Fruit fly (Drosophila melanogaster) whole organism, embryonic: Measurements from ENCODE around the gene PIG-U.

Experiments
- BEAF-32 ChIP-seq: fragments of 200-800 bp; sonication (Bioruptor generic); optimal IDR thresholded peaks from 3 replicates; lab custom pipeline; 2017; ENCODE audit warnings: missing biosample characterization, missing genetic modification characterization, mild to moderate bottlenecking, moderate library complexity, missing genetic modification reagents
- CG10462 ChIP-seq: fragments of 200-800 bp; sonication (Bioruptor generic); optimal IDR thresholded peaks from 2 replicates; lab custom pipeline; 2016; ENCODE audit warnings: missing biosample characterization, missing genetic modification characterization
- CG10565 ChIP-seq: fragments of 200-800 bp; sonication (Bioruptor generic); optimal IDR thresholded peaks from 3 replicates; lab custom pipeline; 2016; ENCODE audit warnings: missing biosample characterization, mild to moderate bottlenecking, missing genetic modification characterization
- CG10654 ChIP-seq: fragments of 200-800 bp; sonication (Bioruptor generic); optimal IDR thresholded peaks from 2 replicates; lab custom pipeline; 2016; ENCODE audit warnings: missing biosample characterization, missing genetic modification characterization
- CG11695 ChIP-seq: fragments of 200-800 bp; sonication (Bioruptor generic); IDR thresholded peaks from 3 replicates; pipeline ENCODE4 v1.3.6; 2022; ENCODE audit warnings: missing biosample characterization, missing genetic modification characterization
- CG12155 ChIP-seq: fragments of 200-800 bp; sonication (Bioruptor generic); optimal IDR thresholded peaks from 3 replicates; lab custom pipeline; 2016; ENCODE audit warnings: missing biosample characterization, missing genetic modification characterization
- CG12659 ChIP-seq: fragments of 200-800 bp; sonication (Bioruptor generic); optimal IDR thresholded peaks from 3 replicates; lab custom pipeline; 2017; ENCODE audit warnings: mild to moderate bottlenecking, missing biosample characterization, missing genetic modification reagents, missing genetic modification characterization
- CG13287 ChIP-seq: fragments of 200-800 bp; sonication (Bioruptor generic); IDR thresholded peaks from 2 replicates; pipeline ENCODE4 v1.3.6; 2022; ENCODE audit warnings: missing biosample characterization, missing genetic modification characterization; ENCODE audit not compliant: partially characterized antibody
- CG13424 ChIP-seq: fragments of 200-800 bp; sonication (Bioruptor generic); optimal IDR thresholded peaks from 2 replicates; lab custom pipeline; 2019; ENCODE audit warnings: missing biosample characterization, mild to moderate bottlenecking, missing genetic modification characterization, moderate library complexity
- CG13894 ChIP-seq: fragments of 200-800 bp; sonication (Bioruptor generic); optimal IDR thresholded peaks from 3 replicates; lab custom pipeline; 2018; ENCODE audit warnings: missing biosample characterization, mild to moderate bottlenecking, missing genetic modification characterization, moderate library complexity
- CG17612 ChIP-seq: fragments of 200-800 bp; sonication (Bioruptor generic); IDR thresholded peaks from 2 replicates; pipeline ENCODE4 v1.3.6; 2022; ENCODE audit warnings: missing biosample characterization, missing genetic modification characterization
- CG2199 ChIP-seq: fragments of 200-800 bp; sonication (Bioruptor generic); IDR thresholded peaks from 3 replicates; pipeline ENCODE4 v1.3.6; 2022; ENCODE audit warnings: missing biosample characterization, missing genetic modification characterization
- CG33213 ChIP-seq: fragments of 200-800 bp; sonication (Bioruptor generic); optimal IDR thresholded peaks from 3 replicates; lab custom pipeline; 2016; ENCODE audit warnings: missing biosample characterization, missing genetic modification characterization
- CG3407 ChIP-seq: fragments of 200-800 bp; sonication (Bioruptor generic); optimal IDR thresholded peaks from 2 replicates; lab custom pipeline; 2018; ENCODE audit warnings: missing biosample characterization, mild to moderate bottlenecking, missing genetic modification characterization
- CG4282 ChIP-seq: fragments of 200-800 bp; sonication (Bioruptor generic); optimal IDR thresholded peaks from 2 replicates; lab custom pipeline; 2016; ENCODE audit warnings: missing biosample characterization, missing genetic modification characterization
- CG6175 ChIP-seq: fragments of 200-800 bp; sonication (Bioruptor generic); IDR thresholded peaks from 3 replicates; pipeline ENCODE4 v1.3.6; 2022; ENCODE audit warnings: missing biosample characterization, missing genetic modification characterization
- CG6683 ChIP-seq: fragments of 200-800 bp; sonication (Bioruptor generic); optimal IDR thresholded peaks from 2 replicates; lab custom pipeline; 2017; ENCODE audit warnings: missing biosample characterization, mild to moderate bottlenecking, missing genetic modification characterization, missing genetic modification reagents
- CG7357 ChIP-seq: fragments of 200-800 bp; sonication (Bioruptor generic); IDR thresholded peaks from 3 replicates; pipeline ENCODE4 v1.3.6; 2022; ENCODE audit warnings: missing biosample characterization, missing genetic modification characterization
- CG7372 ChIP-seq: fragments of 200-800 bp; sonication (Bioruptor generic); IDR thresholded peaks from 2 replicates; pipeline ENCODE4 v1.3.6; 2022; ENCODE audit warnings: missing biosample characterization, missing genetic modification characterization
- CG7839 ChIP-seq: fragments of 200-800 bp; sonication (Bioruptor generic); optimal IDR thresholded peaks from 3 replicates; lab custom pipeline; 2018; ENCODE audit warnings: missing biosample characterization, mild to moderate bottlenecking, missing genetic modification characterization, moderate library complexity
- Dip2 ChIP-seq: fragments of 200-800 bp; sonication (Bioruptor generic); IDR thresholded peaks from 2 replicates; pipeline ENCODE4 v1.3.6; 2022; ENCODE audit warnings: missing biosample characterization, missing genetic modification characterization
- E2f1 ChIP-seq: fragments of 200-800 bp; sonication (Bioruptor generic); IDR thresholded peaks from 2 replicates; pipeline ENCODE4 v1.3.6; 2022; ENCODE audit warnings: missing biosample characterization, missing genetic modification characterization
- HmgD ChIP-seq: fragments of 200-800 bp; sonication (Bioruptor generic); optimal IDR thresholded peaks from 3 replicates; lab custom pipeline; 2016; ENCODE audit warnings: missing biosample characterization, missing genetic modification characterization
- Kr ChIP-seq: fragments of 200-800 bp; sonication (Bioruptor generic); optimal IDR thresholded peaks from 2 replicates; lab custom pipeline; 2017; ENCODE audit warnings: missing biosample characterization, mild to moderate bottlenecking, missing genetic modification characterization
- Nf-YB ChIP-seq: fragments of 200-800 bp; sonication (Bioruptor generic); optimal IDR thresholded peaks from 3 replicates; lab custom pipeline; 2019; ENCODE audit warnings: missing biosample characterization, mild to moderate bottlenecking, missing genetic modification characterization, moderate library complexity
- Pdp1 ChIP-seq, 2 experiments: fragments of 200-800 bp; sonication (Bioruptor generic); optimal IDR thresholded peaks; 3 replicates each; lab custom pipeline; 2016; ENCODE audit warnings: missing biosample characterization in 2 of 2, missing genetic modification characterization in 2 of 2, mild to moderate bottlenecking in 1 of 2, moderate library complexity in 1 of 2
- Ravus ChIP-seq: fragments of 200-800 bp; sonication (Bioruptor generic); IDR thresholded peaks from 2 replicates; pipeline ENCODE4 v1.3.6; 2022; ENCODE audit warnings: missing biosample characterization, missing genetic modification characterization
- Sox100B ChIP-seq: fragments of 200-800 bp; sonication (Bioruptor generic); optimal IDR thresholded peaks from 3 replicates; lab custom pipeline; 2018; ENCODE audit warnings: missing biosample characterization, mild to moderate bottlenecking, missing genetic modification characterization
- TFAM ChIP-seq: fragments of 200-800 bp; sonication (Bioruptor generic); optimal IDR thresholded peaks from 2 replicates; lab custom pipeline; 2017; ENCODE audit warnings: missing biosample characterization, missing genetic modification characterization, inconsistent platforms
- Tbp ChIP-seq: fragments of >200 bp; optimal IDR thresholded peaks from 2 replicates; lab custom pipeline; 2018; ENCODE audit warnings: missing biosample characterization, missing genetic modification characterization
- abd-A ChIP-seq: fragments of 200-800 bp; sonication (Bioruptor generic); optimal IDR thresholded peaks from 3 replicates; lab custom pipeline; 2019; ENCODE audit warnings: missing biosample characterization, mild to moderate bottlenecking, missing genetic modification characterization, moderate library complexity
- ap ChIP-seq: fragments of 200-800 bp; sonication (Bioruptor generic); IDR thresholded peaks from 2 replicates; pipeline ENCODE4 v1.3.6; 2022; ENCODE audit warnings: missing biosample characterization, missing genetic modification characterization
- dysf ChIP-seq: fragments of 200-800 bp; sonication (Bioruptor generic); IDR thresholded peaks from 3 replicates; pipeline ENCODE4 v1.3.6; 2022; ENCODE audit warnings: missing biosample characterization, missing genetic modification characterization
- ind ChIP-seq: fragments of 200-800 bp; sonication (Bioruptor generic); optimal IDR thresholded peaks from 3 replicates; lab custom pipeline; 2016; ENCODE audit warnings: missing biosample characterization, missing genetic modification characterization
- kni ChIP-seq: fragments of 200-800 bp; sonication (Bioruptor generic); optimal IDR thresholded peaks from 3 replicates; lab custom pipeline; 2017; ENCODE audit warnings: mild to moderate bottlenecking, missing biosample characterization, missing genetic modification reagents, missing genetic modification characterization
- lab ChIP-seq: fragments of 200-800 bp; sonication (Bioruptor generic); optimal IDR thresholded peaks from 3 replicates; lab custom pipeline; 2017; ENCODE audit warnings: missing biosample characterization, missing genetic modification characterization, mild to moderate bottlenecking, moderate library complexity, missing genetic modification reagents
- lbe ChIP-seq: fragments of 200-800 bp; sonication (Bioruptor generic); optimal IDR thresholded peaks from 2 replicates; lab custom pipeline; 2016; ENCODE audit warnings: missing biosample characterization, mild to moderate bottlenecking, missing genetic modification characterization
- mirr ChIP-seq: fragments of 200-800 bp; sonication (Bioruptor generic); optimal IDR thresholded peaks from 3 replicates; lab custom pipeline; 2018; ENCODE audit warnings: missing biosample characterization, mild to moderate bottlenecking, missing genetic modification characterization
- nmo ChIP-seq: fragments of 200-800 bp; sonication (Bioruptor generic); optimal IDR thresholded peaks from 2 replicates; lab custom pipeline; 2018; ENCODE audit warnings: missing biosample characterization, mild to moderate bottlenecking, missing genetic modification characterization, moderate library complexity
- p53 ChIP-seq: fragments of 200-800 bp; sonication (Bioruptor generic); optimal IDR thresholded peaks from 2 replicates; lab custom pipeline; 2016; ENCODE audit warnings: missing biosample characterization, missing genetic modification characterization
- psq ChIP-seq: fragments of 200-800 bp; sonication (Bioruptor generic); optimal IDR thresholded peaks from 2 replicates; lab custom pipeline; 2017; ENCODE audit warnings: missing biosample characterization, missing genetic modification characterization
- pum ChIP-seq: fragments of 200-800 bp; sonication (Bioruptor generic); optimal IDR thresholded peaks from 2 replicates; lab custom pipeline; 2016; ENCODE audit warnings: missing biosample characterization, missing genetic modification characterization
- ranshi ChIP-seq: fragments of 200-800 bp; sonication (Bioruptor generic); IDR thresholded peaks from 2 replicates; pipeline ENCODE4 v1.3.6; 2022; ENCODE audit warnings: missing biosample characterization, missing genetic modification characterization
- repo ChIP-seq: fragments of 200-800 bp; sonication (Bioruptor generic); optimal IDR thresholded peaks from 2 replicates; lab custom pipeline; 2016; ENCODE audit warnings: missing biosample characterization, missing genetic modification characterization
- scrt ChIP-seq: fragments of 200-800 bp; sonication (Bioruptor generic); optimal IDR thresholded peaks from 2 replicates; lab custom pipeline; 2018; ENCODE audit warnings: missing biosample characterization, mild to moderate bottlenecking, missing genetic modification characterization, moderate library complexity
- slou ChIP-seq: fragments of 200-800 bp; sonication (Bioruptor generic); optimal IDR thresholded peaks from 3 replicates; lab custom pipeline; 2016; ENCODE audit warnings: missing biosample characterization, missing genetic modification characterization
- sr ChIP-seq: fragments of 200-800 bp; sonication (Bioruptor generic); IDR thresholded peaks from 3 replicates; pipeline ENCODE4 v1.3.6; 2022; ENCODE audit warnings: missing biosample characterization, missing genetic modification characterization
- tna ChIP-seq: fragments of 200-800 bp; sonication (Bioruptor generic); IDR thresholded peaks from 2 replicates; pipeline ENCODE4 v1.3.6; 2022; ENCODE audit warnings: missing biosample characterization, missing genetic modification characterization; ENCODE audit not compliant: partially characterized antibody
- tx ChIP-seq: fragments of 200-800 bp; sonication (Bioruptor generic); optimal IDR thresholded peaks from 2 replicates; lab custom pipeline; 2016; ENCODE audit warnings: missing biosample characterization, missing genetic modification characterization
- vvl ChIP-seq: fragments of 200-800 bp; sonication (Bioruptor generic); IDR thresholded peaks from 2 replicates; pipeline ENCODE4 v1.3.6; 2022; ENCODE audit warnings: missing biosample characterization, missing genetic modification characterization
- wek ChIP-seq: fragments of 200-800 bp; sonication (Bioruptor generic); optimal IDR thresholded peaks from 3 replicates; lab custom pipeline; 2018; ENCODE audit warnings: missing biosample characterization, mild to moderate bottlenecking, missing genetic modification characterization, moderate library complexity

The PIG-U gene

dm6 chr2L:8514748-8515147 is at the start of gene PIG-U, which contains the start of gene CG13097 (continued):
- peak; percentile 69; the same call in 2 of the 3 replicates for TF ChIP-seq CG11695 (GFP tag; lab: Robert Waterston, UW)
- TF ChIP-seq CG12659 (GFP tag; lab: Kevin White, UChicago): peak; percentile 79
- no peak for TF ChIP-seq Tbp (GFP tag; lab: Kevin White, UChicago)
- 0 out of 3 replicates have a peak, but pooled peaks have one; percentile 10 for TF ChIP-seq CG2199
- 0 out of 2 replicates have a peak, but pooled peaks have one; percentile 12 for TF ChIP-seq ap (GFP tag; lab: Robert Waterston, UW)
- peak; percentile 86 for TF ChIP-seq CG13424 (tag; lab: Kevin White, UChicago)
- peak; percentile 55 for TF ChIP-seq psq (GFP tag; lab: Kevin White, UChicago)
- TF ChIP-seq CG7357 (GFP tag; lab: Robert Waterston, UW): peak; percentile 52; the same call in 1 of the 3 replicates
- peak; percentile 79 for TF ChIP-seq CG10654 (GFP tag; lab: Kevin White, UChicago)
- TF ChIP-seq lab (GFP tag; lab: Kevin White, UChicago): no peak
- peak; percentile 81 for TF ChIP-seq tx (GFP tag; lab: Kevin White, UChicago)
- peak; percentile 6 for TF ChIP-seq p53 (GFP tag; lab: Kevin White, UChicago)
- TF ChIP-seq sr (GFP tag; lab: Robert Waterston, UW): no peak
- TF ChIP-seq lbe (GFP tag; lab: Kevin White, UChicago): peak; percentile 88
- TF ChIP-seq CG6175 (GFP tag; lab: Robert Waterston, UW): 0 out of 3 replicates have a peak, but pooled peaks have one; percentile 41
- no peak for TF ChIP-seq Kr
- TF ChIP-seq repo: peak; percentile 25
- peak; percentile 85 for TF ChIP-seq dysf (GFP tag; lab: Robert Waterston, UW)
- peak; percentile 23 for TF ChIP-seq mirr (GFP tag; lab: Kevin White, UChicago)
- peak; percentile 85 for TF ChIP-seq nmo (GFP tag; lab: Kevin White, UChicago)
- TF ChIP-seq Dip2 (GFP tag; lab: Robert Waterston, UW): no peak
- no peak for TF ChIP-seq CG17612 (GFP tag; lab: Robert Waterston, UW)
- TF ChIP-seq kni (GFP tag; lab: Kevin White, UChicago): no peak
- peak; percentile 78 for TF ChIP-seq CG33213
- peak; percentile 78 for TF ChIP-seq E2f1
- TF ChIP-seq CG10565 (GFP tag; lab: Kevin White, UChicago): peak; percentile 71
- peak; percentile 86 for TF ChIP-seq CG13894 (tag; lab: Kevin White, UChicago)
- TF ChIP-seq CG4282 (GFP tag; lab: Kevin White, UChicago): no peak
- peak; percentile 98 for TF ChIP-seq CG13287
- TF ChIP-seq Nf-YB (GFP tag; lab: Kevin White, UChicago): peak; percentile 44
- TF ChIP-seq Ravus: no peak
- TF ChIP-seq pum (GFP tag; lab: Kevin White, UChicago): peak; percentile 74
- peak; percentile 77 to 79 for TF ChIP-seq Pdp1 (GFP tag; optimal IDR thresholded peaks at IDR 0.05; lab: Kevin White, UChicago)
- TF ChIP-seq CG7372 (GFP tag; lab: Robert Waterston, UW): peak; percentile 81
- peak; percentile 75; the same call in 1 of the 2 replicates for TF ChIP-seq tna
- peak; percentile 94 for TF ChIP-seq BEAF-32
- TF ChIP-seq HmgD (GFP tag; lab: Kevin White, UChicago): no peak
- TF ChIP-seq scrt (GFP tag; lab: Kevin White, UChicago): peak; percentile 66
- TF ChIP-seq CG6683 (GFP tag; lab: Kevin White, UChicago): peak; percentile 65
- peak; percentile 85 for TF ChIP-seq slou (GFP tag; lab: Kevin White, UChicago)
- peak; percentile 75 for TF ChIP-seq CG7839 (tag; lab: Kevin White, UChicago)
- no peak for TF ChIP-seq wek (GFP tag; lab: Kevin White, UChicago)
- peak; percentile 67 for TF ChIP-seq CG10462 (GFP tag; lab: Kevin White, UChicago)
- peak; percentile 53 for TF ChIP-seq CG3407 (GFP tag; lab: Kevin White, UChicago)
- no peak for TF ChIP-seq Sox100B
- TF ChIP-seq CG12155 (GFP tag; lab: Kevin White, UChicago): peak; percentile 86
- TF ChIP-seq ind (GFP tag; lab: Kevin White, UChicago): peak; percentile 87
- TF ChIP-seq TFAM (GFP tag; lab: Kevin White, UChicago): no peak
- peak; percentile 84 for TF ChIP-seq vvl (GFP tag; lab: Robert Waterston, UW)
- TF ChIP-seq abd-A: no peak
- TF ChIP-seq ranshi: peak; percentile 85
